Worm (Caenorhabditis elegans) whole organism, young adult: ENCODE measurements around the gene srtx-1.
"Not testable (repeated sequence)": the region's sequence is repeated elsewhere in the genome, so short reads cannot be mapped to it uniquely, and the experiment has no call there.

Experiments used
- atf-7 ChIP-seq: sonication (generic microtip); optimal IDR thresholded peaks from 2 replicates; lab custom pipeline; 2017; ENCODE audit warnings: mild to moderate bottlenecking, missing genetic modification characterization, missing compliant biosample characterization
- ekl-4 ChIP-seq: fragments of 200-800 bp; sonication (Bioruptor generic); IDR thresholded peaks from 2 replicates; pipeline ENCODE4 v1.3.6; 2022; ENCODE audit warnings: missing genetic modification reagents, missing genetic modification characterization, missing compliant biosample characterization
- lsy-27 ChIP-seq: sonication (generic microtip); optimal IDR thresholded peaks from 2 replicates; lab custom pipeline; 2017; ENCODE audit warnings: missing genetic modification characterization, mild to moderate bottlenecking, missing compliant biosample characterization, antibody characterized with exemption, missing genotype, borderline replicate concordance; ENCODE audit not compliant: insufficient read depth
- madf-8 ChIP-seq: fragments of 200-800 bp; sonication (Bioruptor generic); conservative IDR thresholded peaks from 2 replicates; pipeline ENCODE4 v1.3.6; 2022; ENCODE audit warnings: missing genetic modification reagents, missing genetic modification characterization, missing compliant biosample characterization
- nhr-80 ChIP-seq: sonication (generic microtip); optimal IDR thresholded peaks from 2 replicates; lab custom pipeline; 2016; ENCODE audit warnings: missing genetic modification characterization, missing compliant biosample characterization
- sea-2 ChIP-seq: fragments of 200-800 bp; sonication (Bioruptor generic); IDR thresholded peaks from 2 replicates; pipeline ENCODE4 v1.3.6; 2022; ENCODE audit warnings: missing genetic modification characterization, missing compliant biosample characterization
- unc-62 ChIP-seq: fragments of 150-350 bp; optimal IDR thresholded peaks from 2 replicates; lab custom pipeline; 2014; ENCODE audit warnings: missing biosample characterization, missing genetic modification reagents, missing genetic modification characterization
- ztf-6 ChIP-seq: fragments of 200-800 bp; sonication (Bioruptor generic); IDR thresholded peaks from 2 replicates; pipeline ENCODE4 v1.3.6; 2022; ENCODE audit warnings: missing genetic modification reagents, missing genetic modification characterization, missing compliant biosample characterization

- TF ChIP-seq madf-8 (GFP tag; lab: Robert Waterston, UW); nhr-80 (tag; lab: Kevin White, UChicago); lsy-27; unc-62 (GFP tag; lab: Kevin White, UChicago); ztf-6 (GFP tag; lab: Robert Waterston, UW); sea-2 (GFP tag; lab: Robert Waterston, UW); atf-7: not testable (repeated sequence)
- peak; percentile 64 for TF ChIP-seq ekl-4
Measured at ce11 chrIV:7440985-7441384, 20.0 kb downstream of the srtx-1 start.
